Worm (Caenorhabditis elegans): ENCODE data around the gene Y57G11C.1147.

The Y57G11C.1147 gene

ce11 chrIV:14767693-14768251 is 29.5 kb downstream of the Y57G11C.1147 start, which contains the start of the genes mrps-7 and Y57G11C.3 (continued):
- TF ChIP-seq pax-3 (tag; optimal IDR thresholded peaks at IDR 0.05) (peak; percentile 87), dsc-1 (tag; optimal IDR thresholded peaks at IDR 0.05) (peak; percentile 93), ztf-4 (tag; optimal IDR thresholded peaks at IDR 0.05) (peak; percentile 70), sup-37 (GFP tag; optimal IDR thresholded peaks at IDR 0.05) (peak; percentile 78), ceh-8 (GFP tag; optimal IDR thresholded peaks at IDR 0.05) (peak; percentile 88), tlp-1 (tag; optimal IDR thresholded peaks at IDR 0.05) (no peak), ces-1 (GFP tag; optimal IDR thresholded peaks at IDR 0.05) (no peak), elt-2 (tag; optimal IDR thresholded peaks at IDR 0.05) (peak; percentile 65), pqm-1 (tag; optimal IDR thresholded peaks at IDR 0.05) (peak; percentile 13), nhr-76 (tag; optimal IDR thresholded peaks at IDR 0.05) (no peak), pag-3 (tag; optimal IDR thresholded peaks at IDR 0.05; ENCODE audit: borderline replicate concordance, insufficient read depth) (no peak), vab-15 (tag; optimal IDR thresholded peaks at IDR 0.05) (peak; percentile 81), lsy-2 (tag; optimal IDR thresholded peaks at IDR 0.05) (peak; percentile 95 to 96), unc-62 (GFP tag; optimal IDR thresholded peaks at IDR 0.05) (no peak), blmp-1 (tag; optimal IDR thresholded peaks at IDR 0.05) (peak; percentile 71), jun-1 (tag; optimal IDR thresholded peaks at IDR 0.05) (peak; percentile 87), mef-2 (tag; optimal IDR thresholded peaks at IDR 0.05) (peak; percentile 82), rnt-1 (tag; optimal IDR thresholded peaks at IDR 0.05) (peak; percentile 95), lin-15B (tag; optimal IDR thresholded peaks at IDR 0.05) (peak; percentile 97), lin-14 (GFP tag; optimal IDR thresholded peaks at IDR 0.05) (peak; percentile 96), C16A3.4 (tag; optimal IDR thresholded peaks at IDR 0.05) (peak; percentile 97), egl-13 (tag; optimal IDR thresholded peaks at IDR 0.05) (peak; percentile 83), efl-1 (optimal IDR thresholded peaks at IDR 0.05) (peak; percentile 91 to 95), efl-1 (GFP tag; optimal IDR thresholded peaks at IDR 0.05 in 1 of 2) (peak; percentile 84 to 99), Y116A8C.19 (tag; optimal IDR thresholded peaks at IDR 0.05; ENCODE audit: borderline replicate concordance) (no peak), skn-1 (tag; optimal IDR thresholded peaks at IDR 0.05) (peak; percentile 93), unc-130 (tag; optimal IDR thresholded peaks at IDR 0.05) (peak; percentile 93), elt-3 (tag; optimal IDR thresholded peaks at IDR 0.05) (peak in 3 of 6 experiments; percentile 42 to 93 (median 91)), lin-13 (GFP tag; optimal IDR thresholded peaks at IDR 0.05) (peak; percentile 95), alr-1 (tag; optimal IDR thresholded peaks at IDR 0.05; ENCODE audit: borderline replicate concordance) (no peak), fos-1 (tag; optimal IDR thresholded peaks at IDR 0.05) (peak; percentile 92), mdl-1 (tag; optimal IDR thresholded peaks at IDR 0.05) (peak in 1 of 2 experiments; percentile 93)

ce11 chrIV:14766382-14766781 is 30.9 kb downstream of the Y57G11C.1147 start, which contains the start of gene vti-1:
vti-1 (minus strand) TSS chrIV:14766665.
- no peak for TF ChIP-seq mdl-1 (tag; optimal IDR thresholded peaks at IDR 0.05)
- no peak for TF ChIP-seq elt-3 (tag; optimal IDR thresholded peaks at IDR 0.05)
- TF ChIP-seq irx-1 (tag; optimal IDR thresholded peaks at IDR 0.05) = no peak
- TF ChIP-seq nhr-11 (tag; optimal IDR thresholded peaks at IDR 0.05) = no peak
- TF ChIP-seq snu-23 (GFP tag; optimal IDR thresholded peaks at IDR 0.05) = no peak
- no peak for TF ChIP-seq efl-1 (optimal IDR thresholded peaks at IDR 0.05)
- TF ChIP-seq efl-1 (GFP tag; optimal IDR thresholded peaks at IDR 0.05 in 1 of 2) = no peak
- no peak for TF ChIP-seq snpc-4 (tag; optimal IDR thresholded peaks at IDR 0.05)
- TF ChIP-seq pag-3 (tag; optimal IDR thresholded peaks at IDR 0.05; ENCODE audit: borderline replicate concordance, insufficient read depth) = no peak
- TF ChIP-seq aha-1 (tag; optimal IDR thresholded peaks at IDR 0.05) = no peak
- TF ChIP-seq mep-1 (tag; optimal IDR thresholded peaks at IDR 0.05) = no peak

ce11 chrIV:14765336-14765735 is 32.0 kb downstream of the Y57G11C.1147 start, which contains the start of gene Y57G11C.5:
Y57G11C.5 (minus strand) TSS chrIV:14765436.
- TF ChIP-seq unc-30 (tag; optimal IDR thresholded peaks at IDR 0.05) (no peak), nhr-12 (tag; optimal IDR thresholded peaks at IDR 0.05) (no peak), ztf-11 (tag; optimal IDR thresholded peaks at IDR 0.05) (no peak), nhr-47 (tag; optimal IDR thresholded peaks at IDR 0.05) (no peak), grh-1 (GFP tag; IDR thresholded peaks at IDR 0.05) (no peak), dsc-1 (tag; optimal IDR thresholded peaks at IDR 0.05) (no peak)

All from whole organism, L1 larva.